Worm (Caenorhabditis elegans) whole organism, mixed stage, embryonic: ENCODE results near the gene ZC190.10.

Experiments used
- ceh-39 ChIP-seq: fragments of 150-350 bp; optimal IDR thresholded peaks from 2 replicates; lab custom pipeline; 2014; ENCODE audit warnings: missing biosample characterization, missing genetic modification characterization
- lin-32 ChIP-seq: fragments of 200-800 bp; sonication (Bioruptor generic); optimal IDR thresholded peaks from 2 replicates; lab custom pipeline; 2018; ENCODE audit warnings: mild to moderate bottlenecking, missing genetic modification characterization, missing compliant biosample characterization
- mab-5 ChIP-seq: fragments of 150-350 bp; optimal IDR thresholded peaks from 2 replicates; lab custom pipeline; 2014; ENCODE audit warnings: missing biosample characterization, missing genetic modification characterization
- mep-1 ChIP-seq: fragments of 150-350 bp; optimal IDR thresholded peaks from 2 replicates; lab custom pipeline; 2017; ENCODE audit warnings: missing biosample characterization, missing genetic modification reagents, missing genetic modification characterization, inconsistent platforms
- nhr-76 ChIP-seq: sonication (generic microtip); optimal IDR thresholded peaks from 2 replicates; lab custom pipeline; 2017; ENCODE audit warnings: missing biosample characterization, missing genetic modification characterization
- sptf-1 ChIP-seq: sonication (generic microtip); optimal IDR thresholded peaks from 2 replicates; lab custom pipeline; 2017; ENCODE audit warnings: mild to moderate bottlenecking, missing genetic modification characterization, moderate library complexity, missing compliant biosample characterization
- unc-62 ChIP-seq: fragments of 150-350 bp; optimal IDR thresholded peaks from 2 replicates; lab custom pipeline; 2014; ENCODE audit warnings: missing biosample characterization, missing genetic modification reagents, missing genetic modification characterization
- ztf-11 ChIP-seq: fragments of 150-350 bp; optimal IDR thresholded peaks from 2 replicates; lab custom pipeline; 2014; ENCODE audit warnings: missing biosample characterization, missing genetic modification characterization

- TF ChIP-seq mep-1 (tag; lab: Kevin White, UChicago) (no peak), mab-5 (tag; lab: Kevin White, UChicago) (no peak), sptf-1 (no peak), unc-62 (no peak), nhr-76 (tag; lab: Kevin White, UChicago) (no peak), ztf-11 (tag; lab: Kevin White, UChicago) (no peak), ceh-39 (tag; lab: Kevin White, UChicago) (no peak), lin-32 (no peak)
These were observed 9.4 kb downstream of the ZC190.10 start, which contains the start of gene ZC190.7 for ce11 chrV:8686764-8687163.
